Worm (Caenorhabditis elegans) whole organism, L4 larva: ENCODE results near the gene frm-3.

Experiments used
- T20F7.1 ChIP-seq: fragments of 200-800 bp; sonication (Bioruptor generic); optimal IDR thresholded peaks from 2 replicates; lab custom pipeline; 2018; ENCODE audit warnings: mild to moderate bottlenecking, missing genetic modification characterization, missing compliant biosample characterization
- Y48G9A.11 ChIP-seq: fragments of 200-800 bp; sonication (Bioruptor generic); IDR thresholded peaks from 2 replicates; pipeline ENCODE4 v1.3.6; 2022; ENCODE audit warnings: missing genetic modification reagents, missing genetic modification characterization, missing compliant biosample characterization
- Y5F2A.4 ChIP-seq: fragments of 200-800 bp; sonication (Bioruptor generic); optimal IDR thresholded peaks from 2 replicates; lab custom pipeline; 2018; ENCODE audit warnings: mild to moderate bottlenecking, missing genetic modification characterization, missing compliant biosample characterization
- aha-1 ChIP-seq: fragments of 150-350 bp; peaks from one replicate; lab custom pipeline; 2014; ENCODE audit warnings: missing biosample characterization, missing genetic modification characterization
- arid-1 ChIP-seq: fragments of 200-800 bp; sonication (Bioruptor generic); conservative IDR thresholded peaks from 2 replicates; pipeline ENCODE4 v1.3.6; 2022; ENCODE audit warnings: missing genetic modification reagents, missing genetic modification characterization, missing compliant biosample characterization
- attf-4 ChIP-seq: sonication (generic microtip); optimal IDR thresholded peaks from 3 replicates; lab custom pipeline; 2017; ENCODE audit warnings: missing biosample characterization, missing genetic modification characterization
- ceh-32 ChIP-seq: sonication (generic microtip); optimal IDR thresholded peaks from 2 replicates; lab custom pipeline; 2016; ENCODE audit warnings: mild to moderate bottlenecking, missing genetic modification characterization, missing compliant biosample characterization; ENCODE audit not compliant: poor library complexity
- ceh-44 ChIP-seq: fragments of 200-800 bp; sonication (Bioruptor generic); IDR thresholded peaks from 2 replicates; pipeline ENCODE4 v1.3.6; 2022; ENCODE audit warnings: missing genetic modification reagents, missing genetic modification characterization, missing compliant biosample characterization
- daf-16 ChIP-seq, 3 experiments: sonication (generic microtip); optimal IDR thresholded peaks; 2 replicates each; lab custom pipeline; 2016 to 2017; ENCODE audit warnings: missing genetic modification characterization in 3 of 3, missing genetic modification reagents in 3 of 3, mild to moderate bottlenecking in 2 of 3, missing compliant biosample characterization in 2 of 3, missing biosample characterization in 1 of 3, moderate library complexity in 1 of 3
- dmd-6 ChIP-seq: fragments of 200-800 bp; sonication (Bioruptor generic); IDR thresholded peaks from 2 replicates; pipeline ENCODE4 v1.3.6; 2022; ENCODE audit warnings: missing genetic modification reagents, missing genetic modification characterization, missing compliant biosample characterization
- dmd-8 ChIP-seq: fragments of 200-800 bp; sonication (Bioruptor generic); IDR thresholded peaks from 2 replicates; pipeline ENCODE4 v1.3.6; 2022; ENCODE audit warnings: missing genetic modification characterization, missing compliant biosample characterization
- dve-1 ChIP-seq: sonication (generic microtip); optimal IDR thresholded peaks from 2 replicates; lab custom pipeline; 2017; ENCODE audit warnings: antibody characterized with exemption, mild to moderate bottlenecking, missing genetic modification characterization, missing compliant biosample characterization; ENCODE audit not compliant: insufficient read depth
- gei-8 ChIP-seq: fragments of 200-800 bp; sonication (Bioruptor generic); optimal IDR thresholded peaks from 2 replicates; lab custom pipeline; 2018; ENCODE audit warnings: mild to moderate bottlenecking, missing genetic modification characterization, missing compliant biosample characterization
- hlh-30 ChIP-seq: sonication (generic microtip); optimal IDR thresholded peaks from 2 replicates; lab custom pipeline; 2017; ENCODE audit warnings: antibody characterized with exemption, mild to moderate bottlenecking, missing genetic modification characterization, missing compliant biosample characterization; ENCODE audit not compliant: insufficient read depth
- jun-1 ChIP-seq: fragments of 150-350 bp; optimal IDR thresholded peaks from 2 replicates; lab custom pipeline; 2014; ENCODE audit warnings: missing biosample characterization, missing genetic modification reagents, missing genetic modification characterization
- lir-3 ChIP-seq: sonication (generic microtip); optimal IDR thresholded peaks from 2 replicates; lab custom pipeline; 2016; ENCODE audit warnings: mild to moderate bottlenecking, missing genetic modification characterization, missing compliant biosample characterization
- madf-5 ChIP-seq, 2 experiments: fragments of 200-800 bp; sonication (Bioruptor generic); IDR thresholded peaks; 2 replicates each; pipeline ENCODE4 v1.3.6; 2022; ENCODE audit warnings: missing compliant biosample characterization in 2 of 2, missing genetic modification characterization in 2 of 2
- mdt-29 ChIP-seq: fragments of 200-800 bp; sonication (Bioruptor generic); IDR thresholded peaks from 2 replicates; pipeline ENCODE4 v1.3.6; 2022; ENCODE audit warnings: missing genetic modification reagents, missing genetic modification characterization, missing compliant biosample characterization
- mes-2 ChIP-seq: sonication (generic microtip); optimal IDR thresholded peaks from 2 replicates; lab custom pipeline; 2016; ENCODE audit warnings: missing genotype, mild to moderate bottlenecking, missing genetic modification characterization, missing compliant biosample characterization; ENCODE audit not compliant: poor library complexity, severe bottlenecking
- nhr-237 ChIP-seq: sonication (generic microtip); optimal IDR thresholded peaks from 2 replicates; lab custom pipeline; 2017; ENCODE audit warnings: missing biosample characterization, missing genetic modification characterization
- nhr-41 ChIP-seq: fragments of 200-800 bp; sonication (Bioruptor generic); IDR thresholded peaks from 2 replicates; pipeline ENCODE4 v1.3.6; 2022; ENCODE audit warnings: missing genetic modification reagents, missing genetic modification characterization, missing compliant biosample characterization
- nhr-42 ChIP-seq: fragments of 200-800 bp; sonication (Bioruptor generic); IDR thresholded peaks from 2 replicates; pipeline ENCODE4 v1.3.6; 2022; ENCODE audit warnings: missing genetic modification characterization, missing compliant biosample characterization
- nhr-6 ChIP-seq: fragments of 150-350 bp; optimal IDR thresholded peaks from 2 replicates; lab custom pipeline; 2014; ENCODE audit warnings: missing biosample characterization, missing genetic modification characterization
- pqm-1 ChIP-seq: sonication (generic microtip); optimal IDR thresholded peaks from 2 replicates; lab custom pipeline; 2017; ENCODE audit warnings: missing biosample characterization, missing genetic modification characterization
- snpc-4 ChIP-seq: fragments of 150-350 bp; optimal IDR thresholded peaks from 2 replicates; lab custom pipeline; 2014; ENCODE audit warnings: missing biosample characterization, missing genetic modification characterization
- spr-3 ChIP-seq: fragments of 200-800 bp; sonication (Bioruptor generic); optimal IDR thresholded peaks from 2 replicates; lab custom pipeline; 2018; ENCODE audit warnings: mild to moderate bottlenecking, missing genetic modification characterization, missing compliant biosample characterization
- tag-97 ChIP-seq: fragments of 200-800 bp; sonication (Bioruptor generic); IDR thresholded peaks from 2 replicates; pipeline ENCODE4 v1.3.6; 2022; ENCODE audit warnings: missing genetic modification characterization, missing compliant biosample characterization
- tra-1 ChIP-seq: fragments of 200-800 bp; sonication (Bioruptor generic); IDR thresholded peaks from 2 replicates; pipeline ENCODE4 v1.3.6; 2022; ENCODE audit warnings: missing genetic modification reagents, missing genetic modification characterization, missing compliant biosample characterization
- unc-39 ChIP-seq: sonication (generic microtip); optimal IDR thresholded peaks from 2 replicates; lab custom pipeline; 2017; ENCODE audit warnings: missing biosample characterization, missing genetic modification characterization
- unc-62 ChIP-seq, 3 experiments: fragments of 150-350 bp in 1 of 3; sonication (generic microtip); optimal IDR thresholded peaks in 2 of 3; peaks in 1 of 3; 1 replicate in 1 of 3; 2 replicates in 2 of 3; lab custom pipeline; 2014 to 2017; ENCODE audit warnings: missing biosample characterization in 3 of 3, missing genetic modification characterization in 3 of 3, missing genetic modification reagents in 3 of 3, missing genotype in 1 of 3
- zfp-3 ChIP-seq: fragments of 200-800 bp; sonication (Bioruptor generic); conservative IDR thresholded peaks from 2 replicates; pipeline ENCODE4 v1.3.6; 2022; ENCODE audit warnings: missing genetic modification reagents, missing genetic modification characterization, missing compliant biosample characterization

The frm-3 gene

DNA sequence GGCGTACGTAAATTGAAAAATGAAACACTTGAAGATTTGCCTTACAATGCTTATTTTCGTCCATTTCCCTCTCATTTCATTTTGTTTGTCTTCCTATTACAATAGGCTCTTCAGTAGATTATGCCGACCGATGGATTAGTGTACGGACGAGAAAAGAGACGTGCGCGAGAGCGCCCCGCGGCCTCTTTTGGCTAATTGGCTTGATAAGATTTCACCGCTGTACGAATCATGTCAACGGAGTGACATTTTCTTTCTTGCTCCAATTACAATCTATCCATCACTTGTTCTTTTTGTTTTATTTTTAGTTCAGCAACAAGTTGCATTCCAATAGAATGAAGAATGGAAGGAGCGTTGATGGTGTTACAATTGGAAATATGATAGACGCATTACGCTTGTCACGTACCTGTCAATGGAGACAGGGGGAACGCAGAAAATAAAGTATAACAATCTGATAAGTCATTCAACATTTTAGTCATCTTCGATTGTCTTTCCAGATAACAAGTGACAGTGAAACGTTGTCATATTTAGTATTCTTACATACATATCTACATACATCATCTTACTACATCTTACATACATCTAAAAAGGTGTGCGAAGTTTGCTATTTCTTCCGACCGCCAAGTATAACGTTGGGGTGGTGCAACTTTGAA, 35.9 kb downstream of the frm-3 start (continued):
- TF ChIP-seq ceh-32 (tag; lab: Kevin White, UChicago) (no peak), dve-1 (tag; lab: Kevin White, UChicago) (peak; percentile 64), tag-97 (GFP tag; lab: Robert Waterston, UW) (no peak), nhr-237 (tag; lab: Kevin White, UChicago) (no peak), hlh-30 (tag; lab: Kevin White, UChicago) (no peak), dmd-6 (GFP tag; lab: Robert Waterston, UW) (peak; percentile 81), tra-1 (GFP tag; lab: Robert Waterston, UW) (no peak; the same call in 1 of the 2 replicates), zfp-3 (GFP tag; lab: Robert Waterston, UW) (no peak), spr-3 (GFP tag; lab: Kevin White, UChicago) (no peak), lir-3 (tag; lab: Kevin White, UChicago) (no peak), nhr-42 (no peak), mes-2 (tag; lab: Kevin White, UChicago) (no peak), Y48G9A.11 (no peak), unc-39 (tag; lab: Kevin White, UChicago) (no peak), daf-16 (GFP tag; optimal IDR thresholded peaks at IDR 0.05; lab: Kevin White, UChicago) (peak in 1 of 2 experiments; percentile 71), daf-16 (tag; optimal IDR thresholded peaks at IDR 0.05; lab: Kevin White, UChicago) (no peak)
- TF ChIP-seq, all 104 proteins: peak for 5

DNA sequence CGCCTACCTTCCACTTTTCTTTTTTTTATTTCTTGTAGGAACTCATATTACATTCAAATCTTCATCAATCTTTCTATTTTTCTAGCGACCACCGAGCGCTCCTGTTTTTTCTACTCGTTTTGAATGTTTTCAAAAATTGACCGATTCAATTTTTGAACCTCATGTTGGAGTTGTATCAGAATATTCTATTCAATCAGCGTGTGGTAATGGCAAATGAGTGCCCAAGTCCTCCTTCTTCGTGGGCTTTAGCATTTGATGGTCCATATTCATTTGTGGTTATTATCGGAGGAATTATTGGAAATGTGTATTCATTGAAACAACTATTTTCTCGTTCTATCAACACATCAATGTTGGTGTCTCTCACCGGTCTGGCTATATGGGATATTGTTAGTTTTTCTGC, 45.1 kb downstream of the frm-3 start, which contains the start of gene F52D10.4:
TSS of gene F52D10.4 (plus strand) at position 84 of the 400 bp plus-strand sequence.
- TF ChIP-seq unc-62 (GFP tag; optimal IDR thresholded peaks at IDR 0.05 in 1 of 2; lab: Kevin White, UChicago) (peak in 1 of 2 experiments; percentile 62), unc-62 (tag; optimal IDR thresholded peaks at IDR 0.05; lab: Kevin White, UChicago) (no peak), dmd-6 (GFP tag; lab: Robert Waterston, UW) (no peak)

DNA sequence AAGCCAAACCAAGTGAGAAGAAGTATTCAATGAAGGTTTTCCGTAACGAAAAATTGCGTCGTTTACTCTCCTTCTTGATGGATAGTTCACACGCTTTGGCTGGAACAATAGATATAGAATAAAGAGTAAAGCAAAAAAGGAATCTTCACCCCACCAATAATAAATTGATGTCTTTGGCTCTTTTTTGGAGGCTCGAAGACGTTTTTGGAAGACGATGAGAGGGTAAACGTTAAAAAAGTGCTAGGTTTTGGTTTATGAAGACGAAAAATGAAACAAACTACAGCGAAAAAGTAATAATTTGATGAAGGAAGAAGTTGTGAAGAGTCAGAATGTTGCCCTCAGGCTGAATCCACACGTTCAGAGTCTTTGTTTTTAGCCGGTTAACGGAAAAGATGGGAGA, 49.7 kb downstream of the frm-3 start, which contains the start of gene sto-3:
TSS of gene sto-3 (minus strand) at position 101 of the 400 bp plus-strand sequence.
- TF ChIP-seq snpc-4 (tag; lab: Kevin White, UChicago) (no peak), jun-1 (tag; lab: Kevin White, UChicago) (no peak), gei-8 (GFP tag; lab: Kevin White, UChicago) (no peak), mdt-29 (GFP tag; lab: Robert Waterston, UW) (no peak), ceh-44 (GFP tag; lab: Robert Waterston, UW) (no peak), nhr-6 (tag; lab: Kevin White, UChicago) (no peak), madf-5 (GFP tag; IDR thresholded peaks at IDR 0.05; lab: Robert Waterston, UW) (no peak), arid-1 (GFP tag; lab: Robert Waterston, UW) (no peak), attf-4 (tag; lab: Kevin White, UChicago) (no peak), pqm-1 (tag; lab: Kevin White, UChicago) (no peak), lir-3 (tag; lab: Kevin White, UChicago) (no peak), daf-16 (GFP tag; optimal IDR thresholded peaks at IDR 0.05; lab: Kevin White, UChicago) (no peak), daf-16 (tag; optimal IDR thresholded peaks at IDR 0.05; lab: Kevin White, UChicago) (no peak), T20F7.1 (no peak), dmd-8 (GFP tag; lab: Robert Waterston, UW) (no peak), mes-2 (tag; lab: Kevin White, UChicago) (no peak)
- TF ChIP-seq, all 104 proteins: peak for 0

DNA sequence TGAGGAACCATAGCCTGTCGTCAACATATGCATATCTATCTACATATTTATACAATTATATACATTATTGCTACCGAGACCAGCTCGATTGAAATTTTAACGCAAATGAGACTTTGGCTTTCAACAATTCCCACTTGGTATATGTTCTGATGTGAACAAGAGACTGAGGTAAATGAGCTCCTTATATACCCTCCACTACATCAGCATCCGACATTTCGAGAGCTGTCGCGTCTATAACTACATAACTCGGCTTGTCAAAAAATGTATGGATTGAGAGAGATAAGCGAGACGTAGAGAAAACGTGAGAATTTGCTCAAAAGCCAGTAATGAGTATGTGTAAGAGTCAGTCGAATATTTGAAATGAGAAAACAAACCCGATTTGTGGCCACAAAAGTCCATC, 51.1 kb downstream of the frm-3 start:
- no peak for TF ChIP-seq Y5F2A.4 (GFP tag; lab: Kevin White, UChicago)

DNA sequence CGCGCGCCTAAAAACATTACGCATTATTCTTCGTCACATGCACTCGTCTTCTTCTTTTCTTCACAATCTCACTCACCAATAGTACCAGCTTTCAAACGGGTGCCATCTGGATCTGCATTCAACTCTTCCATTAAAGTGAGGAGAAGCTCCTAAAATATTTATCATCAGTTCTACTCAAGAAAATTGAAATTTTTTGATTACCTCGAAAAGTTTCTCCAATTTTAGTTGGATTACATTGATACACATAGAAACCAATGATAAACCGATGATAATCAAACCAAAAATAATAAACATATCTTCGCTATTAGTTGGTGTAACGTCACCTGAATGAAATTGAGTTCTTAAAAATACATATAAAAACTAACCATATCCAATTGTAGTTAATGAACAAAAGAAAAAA, 52.3 kb downstream of the frm-3 start:
- TF ChIP-seq zfp-3 (GFP tag; lab: Robert Waterston, UW) (no peak), nhr-41 (GFP tag; lab: Robert Waterston, UW) (no peak), aha-1 (peak; percentile 91)
